Fruit fly (Drosophila melanogaster) whole organism, pupa: ENCODE measurements around the gene CG15172.
A peak's percentile ranks its signal among the peaks of the same experiment; 100 is the strongest.

ENCODE experiments used
- CG10348 ChIP-seq: fragments of 200-800 bp; sonication (Bioruptor generic); IDR thresholded peaks from 2 replicates; pipeline ENCODE4 v1.3.6; 2022; ENCODE audit warnings: missing biosample characterization, missing genetic modification characterization
- CG12605 ChIP-seq: fragments of 200-800 bp; sonication (Bioruptor generic); IDR thresholded peaks from 2 replicates; pipeline ENCODE4 v1.3.6; 2022; ENCODE audit warnings: missing biosample characterization, missing genetic modification characterization
- CG13204 ChIP-seq: fragments of 200-800 bp; sonication (Bioruptor generic); optimal IDR thresholded peaks from 2 replicates; lab custom pipeline; 2018; ENCODE audit warnings: missing biosample characterization, mild to moderate bottlenecking, missing genetic modification characterization, moderate library complexity
- CG14655 ChIP-seq: fragments of 200-800 bp; sonication (Bioruptor generic); optimal IDR thresholded peaks from 3 replicates; lab custom pipeline; 2017; ENCODE audit warnings: mild to moderate bottlenecking, missing biosample characterization, missing genetic modification reagents, missing genetic modification characterization
- CG15710 ChIP-seq: fragments of 200-800 bp; sonication (Bioruptor generic); optimal IDR thresholded peaks from 2 replicates; lab custom pipeline; 2018; ENCODE audit warnings: missing biosample characterization, mild to moderate bottlenecking, missing genetic modification characterization, moderate library complexity
- CG17806 ChIP-seq: fragments of 200-800 bp; sonication (Bioruptor generic); optimal IDR thresholded peaks from 2 replicates; lab custom pipeline; 2018; ENCODE audit warnings: missing biosample characterization, mild to moderate bottlenecking, missing genetic modification characterization, moderate library complexity
- CG32121 ChIP-seq: fragments of 200-800 bp; sonication (Bioruptor generic); IDR thresholded peaks from 2 replicates; pipeline ENCODE4 v1.3.6; 2022; ENCODE audit warnings: missing biosample characterization, missing genetic modification characterization
- CG34367 ChIP-seq: fragments of 200-800 bp; sonication (Bioruptor generic); optimal IDR thresholded peaks from 2 replicates; lab custom pipeline; 2018; ENCODE audit warnings: missing biosample characterization, mild to moderate bottlenecking, missing genetic modification characterization
- CG4496 ChIP-seq: fragments of 200-800 bp; sonication (Bioruptor generic); IDR thresholded peaks from 3 replicates; pipeline ENCODE4 v1.3.6; 2022; ENCODE audit warnings: missing biosample characterization, missing genetic modification characterization
- CG8159 ChIP-seq: fragments of 200-800 bp; sonication (Bioruptor generic); optimal IDR thresholded peaks from 3 replicates; lab custom pipeline; 2018; ENCODE audit warnings: missing biosample characterization, mild to moderate bottlenecking, missing genetic modification characterization, moderate library complexity
- CG8301 ChIP-seq: fragments of 200-800 bp; sonication (Bioruptor generic); optimal IDR thresholded peaks from 2 replicates; lab custom pipeline; 2018; ENCODE audit warnings: missing biosample characterization, mild to moderate bottlenecking, missing genetic modification characterization
- CG9948 ChIP-seq: fragments of 200-800 bp; sonication (Bioruptor generic); optimal IDR thresholded peaks from 2 replicates; lab custom pipeline; 2018; ENCODE audit warnings: missing biosample characterization, mild to moderate bottlenecking, missing genetic modification characterization, moderate library complexity
- D1 ChIP-seq: fragments of 200-800 bp; sonication (Bioruptor generic); optimal IDR thresholded peaks from 2 replicates; lab custom pipeline; 2018; ENCODE audit warnings: missing biosample characterization, mild to moderate bottlenecking, missing genetic modification characterization, moderate library complexity
- EcR ChIP-seq: fragments of 200-800 bp; sonication (Bioruptor generic); optimal IDR thresholded peaks from 3 replicates; lab custom pipeline; 2019; ENCODE audit warnings: missing biosample characterization, missing genetic modification characterization, mild to moderate bottlenecking, moderate library complexity, missing genetic modification reagents
- Ets98B ChIP-seq: fragments of 200-800 bp; sonication (Bioruptor generic); IDR thresholded peaks from 2 replicates; pipeline ENCODE4 v1.3.6; 2022; ENCODE audit warnings: missing biosample characterization, missing genetic modification characterization
- Pif1A ChIP-seq: fragments of 200-800 bp; sonication (Bioruptor generic); optimal IDR thresholded peaks from 3 replicates; lab custom pipeline; 2016; ENCODE audit warnings: missing biosample characterization, missing genetic modification characterization
- Pif1B ChIP-seq: fragments of 200-800 bp; sonication (Bioruptor generic); optimal IDR thresholded peaks from 3 replicates; lab custom pipeline; 2016; ENCODE audit warnings: missing biosample characterization, missing genetic modification characterization
- Snoo ChIP-seq: fragments of 200-800 bp; sonication (Bioruptor generic); optimal IDR thresholded peaks from 3 replicates; lab custom pipeline; 2017; ENCODE audit warnings: missing biosample characterization, mild to moderate bottlenecking, missing genetic modification characterization, inconsistent platforms
- fd96Ca ChIP-seq: fragments of 200-800 bp; sonication (Bioruptor generic); IDR thresholded peaks from 3 replicates; pipeline ENCODE4 v1.3.6; 2022; ENCODE audit warnings: missing biosample characterization, missing genetic modification characterization
- gl ChIP-seq: fragments of 200-800 bp; sonication (Bioruptor generic); optimal IDR thresholded peaks from 2 replicates; lab custom pipeline; 2018; ENCODE audit warnings: missing biosample characterization, mild to moderate bottlenecking, missing genetic modification characterization
- rn ChIP-seq: fragments of 200-800 bp; sonication (Bioruptor generic); IDR thresholded peaks from 2 replicates; pipeline ENCODE4 v1.3.6; 2022; ENCODE audit warnings: missing biosample characterization, missing genetic modification characterization

The CG15172 gene

DNA sequence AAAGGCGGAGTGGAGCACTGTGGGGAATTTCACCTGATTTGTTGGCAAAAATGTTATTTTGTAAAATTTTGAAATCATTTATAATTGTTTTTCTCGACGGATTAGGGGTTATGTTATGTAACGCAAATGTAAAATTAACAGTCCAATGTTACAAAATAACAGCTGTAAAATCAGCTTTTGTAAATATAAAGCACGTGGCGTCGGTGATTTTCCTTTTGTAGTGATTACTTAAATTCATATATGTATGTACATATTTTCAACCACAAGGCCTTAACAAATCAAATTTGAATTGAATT is at the start of gene CG15172:
Gene CG15172 (plus strand): TSS at position 197 of the 296 bp plus-strand sequence.
- TF ChIP-seq CG8301 (tag; lab: Kevin White, UChicago) (no peak), CG15710 (no peak), CG10348 (GFP tag; lab: Robert Waterston, UW) (no peak), CG4496 (GFP tag; lab: Robert Waterston, UW) (no peak), Snoo (tag; lab: Kevin White, UChicago) (no peak), CG17806 (tag; lab: Kevin White, UChicago) (no peak), Pif1B (GFP tag; lab: Kevin White, UChicago) (no peak), gl (no peak), CG34367 (tag; lab: Kevin White, UChicago) (no peak), Ets98B (GFP tag; lab: Robert Waterston, UW) (no peak), CG32121 (GFP tag; lab: Robert Waterston, UW) (no peak), fd96Ca (GFP tag; lab: Robert Waterston, UW) (no peak), EcR (GFP tag; lab: Kevin White, UChicago) (no peak), rn (GFP tag; lab: Robert Waterston, UW) (no peak), CG14655 (GFP tag; lab: Kevin White, UChicago) (no peak), CG12605 (GFP tag; lab: Robert Waterston, UW) (no peak)

DNA sequence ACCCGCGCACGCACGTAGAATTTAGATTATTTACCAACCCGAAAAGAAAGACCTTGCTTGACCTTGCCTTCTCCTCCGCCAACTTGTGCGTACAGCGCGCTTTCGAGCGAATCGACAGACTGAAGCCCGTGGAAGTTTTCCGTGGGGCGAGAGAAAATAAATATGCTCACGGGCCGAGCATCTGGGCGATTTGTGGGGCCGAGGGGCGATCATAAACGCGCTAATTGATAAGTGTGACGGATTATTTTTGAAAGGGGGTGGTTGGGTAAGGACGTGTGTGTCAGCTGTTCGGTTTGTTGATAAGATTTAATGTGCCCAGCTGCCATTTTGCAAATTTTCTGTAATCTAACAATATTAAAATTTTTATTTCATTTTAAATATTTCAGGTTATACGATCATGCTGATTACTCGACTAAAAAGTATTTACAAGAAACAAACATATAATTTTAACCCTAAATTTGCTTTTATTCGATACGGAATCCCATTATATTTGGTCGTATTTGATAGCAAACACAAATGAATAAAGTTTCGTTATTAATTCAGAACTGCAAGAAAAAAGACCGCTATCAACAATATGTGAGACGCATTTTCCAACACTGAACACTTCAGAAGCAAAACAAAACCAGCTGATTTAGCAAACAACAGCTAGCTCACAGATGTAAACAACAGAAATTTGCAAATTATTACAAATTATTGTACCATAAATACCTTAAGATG is 48.0 kb upstream of the CG15172 start, which contains the start of the genes L2HGDH and CG10431:
Gene L2HGDH (minus strand): TSS at position 386 of the 717 bp plus-strand sequence.
Gene CG10431 (plus strand): TSS at position 648 of the 717 bp plus-strand sequence.
- peak; percentile 64 for TF ChIP-seq CG8159 (tag; lab: Kevin White, UChicago)
- TF ChIP-seq Snoo (tag; lab: Kevin White, UChicago), result peak; percentile 59
- peak; percentile 43 for TF ChIP-seq CG9948 (tag; lab: Kevin White, UChicago)
- no peak for TF ChIP-seq CG4496 (GFP tag; lab: Robert Waterston, UW)
- TF ChIP-seq CG34367 (tag; lab: Kevin White, UChicago), result no peak
- TF ChIP-seq Ets98B (GFP tag; lab: Robert Waterston, UW), result peak; percentile 13
- TF ChIP-seq D1 (tag; lab: Kevin White, UChicago), result no peak
- TF ChIP-seq rn (GFP tag; lab: Robert Waterston, UW), result no peak
- TF ChIP-seq gl, result no peak
- TF ChIP-seq Pif1A (GFP tag; lab: Kevin White, UChicago), result no peak
- peak; percentile 56 for TF ChIP-seq CG15710
- TF ChIP-seq CG12605 (GFP tag; lab: Robert Waterston, UW), result no peak
- TF ChIP-seq fd96Ca (GFP tag; lab: Robert Waterston, UW), result no peak
- peak; percentile 36 for TF ChIP-seq EcR (GFP tag; lab: Kevin White, UChicago)
- TF ChIP-seq CG14655 (GFP tag; lab: Kevin White, UChicago), result no peak
- no peak for TF ChIP-seq CG10348 (GFP tag; lab: Robert Waterston, UW)
- peak; percentile 50 for TF ChIP-seq CG17806 (tag; lab: Kevin White, UChicago)
- no peak for TF ChIP-seq Pif1B (GFP tag; lab: Kevin White, UChicago)
- no peak for TF ChIP-seq CG32121 (GFP tag; lab: Robert Waterston, UW)
- TF ChIP-seq CG8301 (tag; lab: Kevin White, UChicago), result peak; percentile 38
- no peak for TF ChIP-seq CG13204 (GFP tag; lab: Kevin White, UChicago)

DNA sequence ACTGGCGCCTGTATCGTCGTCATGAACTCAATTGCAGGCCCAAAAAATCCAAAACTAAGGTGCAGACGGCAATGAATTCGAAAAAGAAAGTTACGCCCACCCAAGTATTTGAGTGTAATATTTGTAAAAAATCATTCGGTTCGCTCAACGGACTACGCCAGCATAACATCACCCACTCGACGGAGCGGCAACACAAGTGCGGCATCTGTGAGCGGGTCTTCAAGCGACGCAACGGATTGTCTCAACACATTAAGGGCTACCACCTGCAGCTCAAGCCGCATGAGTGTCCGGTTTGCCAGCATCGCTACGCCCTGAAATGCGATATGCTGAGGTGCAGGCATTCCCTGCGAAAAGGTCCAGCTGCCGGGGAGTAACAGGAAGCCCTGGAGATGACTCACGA is 45.5 kb upstream of the CG15172 start:
- no peak for TF ChIP-seq CG8159 (tag; lab: Kevin White, UChicago)
- no peak for TF ChIP-seq CG4496 (GFP tag; lab: Robert Waterston, UW)
- no peak for TF ChIP-seq CG12605 (GFP tag; lab: Robert Waterston, UW)
- TF ChIP-seq CG10348 (GFP tag; lab: Robert Waterston, UW), result no peak
- TF ChIP-seq CG14655 (GFP tag; lab: Kevin White, UChicago), result no peak
- TF ChIP-seq gl, result no peak
- TF ChIP-seq Ets98B (GFP tag; lab: Robert Waterston, UW), result no peak
- no peak for TF ChIP-seq CG34367 (tag; lab: Kevin White, UChicago)
- no peak for TF ChIP-seq EcR (GFP tag; lab: Kevin White, UChicago)
- no peak for TF ChIP-seq D1 (tag; lab: Kevin White, UChicago)

DNA sequence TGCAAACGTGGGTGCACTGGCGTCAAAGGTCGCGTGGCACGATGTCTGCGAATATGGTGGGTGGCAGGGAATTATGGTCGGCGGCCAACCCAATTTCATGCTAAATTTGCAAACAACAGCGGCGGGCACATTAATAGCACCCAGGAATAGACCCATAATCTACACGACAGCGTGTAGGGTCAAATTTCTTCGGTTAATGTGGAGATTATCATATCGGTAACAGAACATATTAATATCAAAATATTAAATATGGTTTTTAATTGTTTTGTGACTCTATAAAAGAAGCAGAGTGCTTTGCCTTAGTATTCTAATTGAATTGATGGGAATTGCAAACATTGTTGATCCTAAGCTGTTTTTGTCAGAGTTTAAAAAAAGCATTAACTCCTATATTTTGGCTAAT is 43.3 kb upstream of the CG15172 start:
- no peak for TF ChIP-seq Pif1A (GFP tag; lab: Kevin White, UChicago)

DNA sequence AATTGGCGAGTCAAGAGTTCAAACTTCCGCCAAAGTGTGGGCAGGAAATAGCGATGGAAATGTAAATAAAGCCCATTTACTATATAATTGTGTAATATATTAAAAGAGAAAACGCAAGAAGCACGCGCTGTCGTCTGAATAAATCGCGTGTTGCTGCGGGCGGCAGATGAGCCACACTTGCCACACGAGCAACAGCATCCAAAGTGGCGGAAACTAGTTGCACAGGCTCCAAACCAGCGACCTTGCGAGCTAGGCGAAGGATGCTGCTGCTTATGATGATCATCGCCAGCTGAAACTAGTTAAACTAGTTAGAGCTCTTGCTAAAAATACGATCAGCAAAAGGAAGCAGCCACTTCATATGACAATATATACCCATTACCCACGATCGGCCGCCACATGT is 42.8 kb upstream of the CG15172 start:
- TF ChIP-seq Ets98B (GFP tag; lab: Robert Waterston, UW) (no peak), rn (GFP tag; lab: Robert Waterston, UW) (no peak), EcR (GFP tag; lab: Kevin White, UChicago) (peak; percentile 52)

DNA sequence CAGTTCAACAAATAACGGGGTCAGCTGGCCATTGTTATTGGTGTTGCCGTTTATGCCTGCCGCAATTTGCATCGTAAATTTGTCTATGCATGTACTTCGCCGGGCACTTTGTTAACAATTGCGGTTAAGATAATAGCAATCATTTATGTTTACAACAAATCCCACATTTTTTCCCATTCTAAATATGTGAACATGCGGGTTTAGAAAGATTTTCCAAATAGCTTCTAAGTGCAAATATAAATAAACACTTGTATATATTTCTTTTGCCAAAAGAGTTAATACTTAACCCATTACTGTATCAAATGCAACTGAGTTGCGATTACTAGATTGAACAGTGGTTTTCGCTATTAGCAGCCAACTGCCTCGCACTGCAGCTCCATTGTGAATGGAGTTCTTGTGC is 41.2 kb upstream of the CG15172 start:
- TF ChIP-seq Pif1B (GFP tag; lab: Kevin White, UChicago) (no peak), fd96Ca (GFP tag; lab: Robert Waterston, UW) (no peak), gl (no peak), CG34367 (tag; lab: Kevin White, UChicago) (no peak), CG32121 (GFP tag; lab: Robert Waterston, UW) (no peak), CG8301 (tag; lab: Kevin White, UChicago) (peak; percentile 29), CG4496 (GFP tag; lab: Robert Waterston, UW) (peak; percentile 71), Pif1A (GFP tag; lab: Kevin White, UChicago) (no peak), Ets98B (GFP tag; lab: Robert Waterston, UW) (peak; percentile 47; the same call in 1 of the 2 replicates), EcR (GFP tag; lab: Kevin White, UChicago) (no peak), CG13204 (GFP tag; lab: Kevin White, UChicago) (no peak), CG12605 (GFP tag; lab: Robert Waterston, UW) (no peak), CG9948 (tag; lab: Kevin White, UChicago) (no peak), Snoo (tag; lab: Kevin White, UChicago) (no peak), CG10348 (GFP tag; lab: Robert Waterston, UW) (no peak), CG15710 (no peak), CG17806 (tag; lab: Kevin White, UChicago) (no peak), CG8159 (tag; lab: Kevin White, UChicago) (no peak), CG14655 (GFP tag; lab: Kevin White, UChicago) (peak; percentile 26), rn (GFP tag; lab: Robert Waterston, UW) (no peak), D1 (tag; lab: Kevin White, UChicago) (no peak)
